Fruit fly (Drosophila melanogaster): ENCODE measurements around the gene CG5004.

CG5004 gene

dm6 chrX:17174115-17174514 lies 66.7 kb downstream of the CG5004 start (continued):
- TF ChIP-seq lilli (GFP tag; optimal IDR thresholded peaks at IDR 0.05) (no peak), hbn (GFP tag; IDR thresholded peaks at IDR 0.05; ENCODE audit: partially characterized antibody) (no peak), slou (GFP tag; optimal IDR thresholded peaks at IDR 0.05) (no peak), Hmr (GFP tag; optimal IDR thresholded peaks at IDR 0.05) (no peak), CG18619 (GFP tag; optimal IDR thresholded peaks at IDR 0.05) (no peak), CG4820 (GFP tag; optimal IDR thresholded peaks at IDR 0.05) (no peak), dmrt99B (tag; optimal IDR thresholded peaks at IDR 0.05) (peak; percentile 43), CG6654 (GFP tag; optimal IDR thresholded peaks at IDR 0.05) (no peak), CG6765 (GFP tag; optimal IDR thresholded peaks at IDR 0.05) (no peak), CG15696 (tag; optimal IDR thresholded peaks at IDR 0.05) (no peak), grn (GFP tag; optimal IDR thresholded peaks at IDR 0.05) (no peak), NfI (GFP tag; optimal IDR thresholded peaks at IDR 0.05) (no peak), CG17612 (GFP tag; IDR thresholded peaks at IDR 0.05) (no peak), ranshi (GFP tag; IDR thresholded peaks at IDR 0.05) (no peak), CG13123 (GFP tag; optimal IDR thresholded peaks at IDR 0.05) (no peak), ken (GFP tag; IDR thresholded peaks at IDR 0.05) (no peak), fd64A (GFP tag; optimal IDR thresholded peaks at IDR 0.05) (no peak), Nf-YB (GFP tag; optimal IDR thresholded peaks at IDR 0.05) (no peak), CG34376 (GFP tag; optimal IDR thresholded peaks at IDR 0.05) (no peak), CG17568 (GFP tag; optimal IDR thresholded peaks at IDR 0.05) (no peak), Sry-δ (GFP tag; optimal IDR thresholded peaks at IDR 0.05) (no peak), nerfin-2 (GFP tag; IDR thresholded peaks at IDR 0.05; ENCODE audit: partially characterized antibody) (no peak), CG16779 (GFP tag; IDR thresholded peaks at IDR 0.05) (no peak), cwo (GFP tag; optimal IDR thresholded peaks at IDR 0.05) (no peak), CG3407 (GFP tag; optimal IDR thresholded peaks at IDR 0.05) (no peak), C15 (GFP tag; IDR thresholded peaks at IDR 0.05) (no peak), HHEX (GFP tag; optimal IDR thresholded peaks at IDR 0.05) (no peak), CG1529 (GFP tag; optimal IDR thresholded peaks at IDR 0.05) (no peak), CG10209 (GFP tag; optimal IDR thresholded peaks at IDR 0.05) (no peak), GATAe (GFP tag; conservative IDR thresholded peaks at IDR 0.05) (no peak), sim (GFP tag; IDR thresholded peaks at IDR 0.05) (no peak), nmo (GFP tag; optimal IDR thresholded peaks at IDR 0.05) (peak; percentile 32), CG7357 (GFP tag; IDR thresholded peaks at IDR 0.05) (no peak), sc (optimal IDR thresholded peaks at IDR 0.05) (no peak), sc (GFP tag; optimal IDR thresholded peaks at IDR 0.05) (no peak), Side (GFP tag; optimal IDR thresholded peaks at IDR 0.05) (no peak), Taf1 (GFP tag; IDR thresholded peaks at IDR 0.05) (no peak), CG7372 (GFP tag; IDR thresholded peaks at IDR 0.05) (no peak), Sin3A (optimal IDR thresholded peaks at IDR 0.05) (no peak), CG10543 (GFP tag; optimal IDR thresholded peaks at IDR 0.05) (no peak), ssp (GFP tag; IDR thresholded peaks at IDR 0.05) (0 out of 2 replicates have a peak, but pooled peaks have one; percentile 16), CG9876 (GFP tag; optimal IDR thresholded peaks at IDR 0.05) (no peak), CG3281 (GFP tag; optimal IDR thresholded peaks at IDR 0.05) (no peak), dmrt11E (tag; optimal IDR thresholded peaks at IDR 0.05) (peak; percentile 31), CG12659 (GFP tag; optimal IDR thresholded peaks at IDR 0.05) (no peak), chn (GFP tag; optimal IDR thresholded peaks at IDR 0.05) (no peak), Abd-B (GFP tag; optimal IDR thresholded peaks at IDR 0.05) (no peak), ci (GFP tag; IDR thresholded peaks at IDR 0.05) (no peak), usp (GFP tag; optimal IDR thresholded peaks at IDR 0.05) (no peak), CG30431 (GFP tag; optimal IDR thresholded peaks at IDR 0.05) (no peak), tio (GFP tag; optimal IDR thresholded peaks at IDR 0.05) (no peak), CG14441 (GFP tag; IDR thresholded peaks at IDR 0.05) (no peak), CTCF (GFP tag; optimal IDR thresholded peaks at IDR 0.05) (no peak)

Data from whole organism, embryonic.